Worm (Caenorhabditis elegans): ENCODE data around the gene sra-7.

- TF ChIP-seq tbx-2 (tag; optimal IDR thresholded peaks at IDR 0.05) (no peak), aly-2 (tag; optimal IDR thresholded peaks at IDR 0.05) (no peak), egl-5 (tag; optimal IDR thresholded peaks at IDR 0.05) (no peak), nhr-237 (tag; optimal IDR thresholded peaks at IDR 0.05) (no peak), snpc-4 (tag; optimal IDR thresholded peaks at IDR 0.05) (no peak), pha-4 (tag; optimal IDR thresholded peaks at IDR 0.05) (no peak), ceh-16 (tag; optimal IDR thresholded peaks at IDR 0.05) (no peak), ceh-9 (tag; optimal IDR thresholded peaks at IDR 0.05) (no peak), zag-1 (tag; optimal IDR thresholded peaks at IDR 0.05) (no peak), unc-39 (tag; optimal IDR thresholded peaks at IDR 0.05) (no peak), sea-2 (GFP tag; optimal IDR thresholded peaks at IDR 0.05) (no peak), fos-1 (tag; optimal IDR thresholded peaks at IDR 0.05) (no peak)
Observed at ce11 chrII:9537429-9537828, 7.1 kb upstream of the sra-7 start, which contains the start of gene sra-8.

Measured in whole organism, L3 larva.